Fruit fly (Drosophila melanogaster) whole organism, prepupa: Measurements from ENCODE around the gene Vps52.

Source experiments
- Blimp-1 ChIP-seq: fragments of 200-800 bp; sonication (Bioruptor generic); optimal IDR thresholded peaks from 3 replicates; lab custom pipeline; 2017; ENCODE audit warnings: missing biosample characterization, missing genetic modification characterization, mild to moderate bottlenecking, moderate library complexity, missing genetic modification reagents
- CG10631 ChIP-seq: fragments of 200-800 bp; sonication (Bioruptor generic); optimal IDR thresholded peaks from 2 replicates; lab custom pipeline; 2016; ENCODE audit warnings: missing biosample characterization, missing genetic modification characterization
- CG10669 ChIP-seq: fragments of 200-800 bp; sonication (Bioruptor generic); optimal IDR thresholded peaks from 3 replicates; lab custom pipeline; 2018; ENCODE audit warnings: missing biosample characterization, mild to moderate bottlenecking, missing genetic modification characterization, moderate library complexity
- CG11294 ChIP-seq: fragments of 200-800 bp; sonication (Bioruptor generic); IDR thresholded peaks from 2 replicates; pipeline ENCODE4 v1.3.6; 2022; ENCODE audit warnings: missing biosample characterization, missing genetic modification characterization
- CG11762 ChIP-seq: fragments of 200-800 bp; sonication (Bioruptor generic); optimal IDR thresholded peaks from 3 replicates; lab custom pipeline; 2016; ENCODE audit warnings: missing biosample characterization, missing genetic modification characterization; ENCODE audit not compliant: insufficient read depth
- CG15336 ChIP-seq: fragments of 200-800 bp; sonication (Bioruptor generic); IDR thresholded peaks from 2 replicates; pipeline ENCODE4 v1.3.6; 2022; ENCODE audit warnings: missing biosample characterization, missing genetic modification characterization
- CG1621 ChIP-seq: fragments of 200-800 bp; sonication (Bioruptor generic); optimal IDR thresholded peaks from 3 replicates; lab custom pipeline; 2018; ENCODE audit warnings: missing biosample characterization, mild to moderate bottlenecking, missing genetic modification characterization
- CG16779 ChIP-seq: fragments of 200-800 bp; sonication (Bioruptor generic); optimal IDR thresholded peaks from 3 replicates; lab custom pipeline; 2017; ENCODE audit warnings: missing biosample characterization, mild to moderate bottlenecking, missing genetic modification characterization
- CG3032 ChIP-seq: fragments of 200-800 bp; optimal IDR thresholded peaks from 2 replicates; lab custom pipeline; 2019; ENCODE audit warnings: missing biosample characterization, mild to moderate bottlenecking, missing genetic modification characterization, moderate library complexity
- CG31627 ChIP-seq: fragments of 200-800 bp; sonication (Bioruptor generic); optimal IDR thresholded peaks from 3 replicates; lab custom pipeline; 2016; ENCODE audit warnings: missing biosample characterization, missing genetic modification characterization
- CG32006 ChIP-seq: fragments of 200-800 bp; sonication (Bioruptor generic); optimal IDR thresholded peaks from 3 replicates; lab custom pipeline; 2017; ENCODE audit warnings: missing biosample characterization, mild to moderate bottlenecking, missing genetic modification characterization
- CG3919 ChIP-seq: fragments of 200-800 bp; sonication (Bioruptor generic); optimal IDR thresholded peaks from 3 replicates; lab custom pipeline; 2016; ENCODE audit warnings: missing biosample characterization, missing genetic modification characterization
- CG4318 ChIP-seq: fragments of 200-800 bp; sonication (Bioruptor generic); optimal IDR thresholded peaks from 3 replicates; lab custom pipeline; 2017; ENCODE audit warnings: missing biosample characterization, mild to moderate bottlenecking, missing genetic modification characterization
- CG6276 ChIP-seq: fragments of 200-800 bp; sonication (Bioruptor generic); optimal IDR thresholded peaks from 2 replicates; lab custom pipeline; 2017; ENCODE audit warnings: missing biosample characterization, mild to moderate bottlenecking, missing genetic modification characterization
- CG6808 ChIP-seq: fragments of 200-800 bp; sonication (Bioruptor generic); optimal IDR thresholded peaks from 3 replicates; lab custom pipeline; 2017; ENCODE audit warnings: missing biosample characterization, missing genetic modification characterization, mild to moderate bottlenecking, moderate library complexity, missing genetic modification reagents
- CG6854 ChIP-seq: fragments of 200-800 bp; sonication (Bioruptor generic); optimal IDR thresholded peaks from 2 replicates; lab custom pipeline; 2017; ENCODE audit warnings: missing biosample characterization, mild to moderate bottlenecking, missing genetic modification characterization
- CG7368 ChIP-seq: fragments of 200-800 bp; sonication (Bioruptor generic); optimal IDR thresholded peaks from 3 replicates; lab custom pipeline; 2016; ENCODE audit warnings: missing biosample characterization, missing genetic modification characterization
- CG8319 ChIP-seq: fragments of 200-800 bp; sonication (Bioruptor generic); optimal IDR thresholded peaks from 3 replicates; lab custom pipeline; 2016; ENCODE audit warnings: missing biosample characterization, missing genetic modification characterization
- CG8632 ChIP-seq: fragments of 200-800 bp; sonication (Bioruptor generic); optimal IDR thresholded peaks from 3 replicates; lab custom pipeline; 2016; ENCODE audit warnings: missing biosample characterization, missing genetic modification characterization
- CG9139 ChIP-seq: fragments of 200-800 bp; sonication (Bioruptor generic); optimal IDR thresholded peaks from 3 replicates; lab custom pipeline; 2017; ENCODE audit warnings: missing biosample characterization, mild to moderate bottlenecking, missing genetic modification characterization
- Eip75B ChIP-seq: fragments of 200-800 bp; sonication (Bioruptor generic); optimal IDR thresholded peaks from 3 replicates; lab custom pipeline; 2016; ENCODE audit warnings: missing biosample characterization, missing genetic modification characterization
- Eip78C ChIP-seq: fragments of 200-800 bp; sonication (Bioruptor generic); peaks from one replicate; lab custom pipeline; 2016; ENCODE audit warnings: missing biosample characterization, missing genetic modification characterization
- Eip93F ChIP-seq: fragments of 200-800 bp; sonication (Bioruptor generic); optimal IDR thresholded peaks from 2 replicates; lab custom pipeline; 2016; ENCODE audit warnings: missing biosample characterization, mild to moderate bottlenecking, missing genetic modification characterization
- Ets21C ChIP-seq: fragments of 200-800 bp; sonication (Bioruptor generic); optimal IDR thresholded peaks from 3 replicates; lab custom pipeline; 2016; ENCODE audit warnings: missing biosample characterization, missing genetic modification characterization
- Ets96B ChIP-seq: fragments of 200-800 bp; optimal IDR thresholded peaks from 2 replicates; lab custom pipeline; 2019; ENCODE audit warnings: missing biosample characterization, mild to moderate bottlenecking, missing genetic modification characterization, moderate library complexity
- Hr38 ChIP-seq: sonication (Bioruptor generic); optimal IDR thresholded peaks from 2 replicates; lab custom pipeline; 2016; ENCODE audit warnings: missing biosample characterization, missing genetic modification characterization
- Hr39 ChIP-seq: fragments of 200-800 bp; sonication (Bioruptor generic); optimal IDR thresholded peaks from 2 replicates; lab custom pipeline; 2016; ENCODE audit warnings: missing biosample characterization, missing genetic modification characterization
- Lpt ChIP-seq: fragments of 200-800 bp; sonication (Bioruptor generic); optimal IDR thresholded peaks from 3 replicates; lab custom pipeline; 2016; ENCODE audit warnings: missing biosample characterization, missing genetic modification characterization
- Met ChIP-seq: fragments of 200-800 bp; sonication (Bioruptor generic); optimal IDR thresholded peaks from 3 replicates; lab custom pipeline; 2016; ENCODE audit warnings: missing biosample characterization, missing genetic modification characterization
- OdsH ChIP-seq: fragments of 200-800 bp; sonication (Bioruptor generic); optimal IDR thresholded peaks from 3 replicates; lab custom pipeline; 2016; ENCODE audit warnings: missing biosample characterization, missing genetic modification characterization
- Sox102F ChIP-seq: fragments of 200-800 bp; sonication (Bioruptor generic); optimal IDR thresholded peaks from 2 replicates; lab custom pipeline; 2016; ENCODE audit warnings: missing biosample characterization, mild to moderate bottlenecking, missing genetic modification characterization
- Sox15 ChIP-seq: fragments of 200-800 bp; sonication (Bioruptor generic); optimal IDR thresholded peaks from 3 replicates; lab custom pipeline; 2016; ENCODE audit warnings: missing biosample characterization, missing genetic modification characterization
- achi ChIP-seq: fragments of 200-800 bp; sonication (Bioruptor generic); optimal IDR thresholded peaks from 3 replicates; lab custom pipeline; 2016; ENCODE audit warnings: missing biosample characterization, missing genetic modification characterization
- acj6 ChIP-seq: fragments of 200-800 bp; sonication (Bioruptor generic); optimal IDR thresholded peaks from 3 replicates; lab custom pipeline; 2016; ENCODE audit warnings: missing biosample characterization, missing genetic modification characterization
- cyc ChIP-seq: fragments of 200-800 bp; sonication (Bioruptor generic); optimal IDR thresholded peaks from 3 replicates; lab custom pipeline; 2016; ENCODE audit warnings: missing biosample characterization, missing genetic modification characterization
- dac ChIP-seq: fragments of 200-800 bp; sonication (Bioruptor generic); optimal IDR thresholded peaks from 2 replicates; lab custom pipeline; 2017; ENCODE audit warnings: missing biosample characterization, mild to moderate bottlenecking, missing genetic modification characterization
- eg ChIP-seq: fragments of 200-800 bp; sonication (Bioruptor generic); IDR thresholded peaks from 3 replicates; pipeline ENCODE4 v1.3.6; 2022; ENCODE audit warnings: missing biosample characterization, missing genetic modification characterization
- esn ChIP-seq: fragments of 200-800 bp; sonication (Bioruptor generic); optimal IDR thresholded peaks from 2 replicates; lab custom pipeline; 2016; ENCODE audit warnings: missing biosample characterization, mild to moderate bottlenecking, missing genetic modification characterization, moderate library complexity
- fd59A ChIP-seq: fragments of 200-800 bp; sonication (Bioruptor generic); optimal IDR thresholded peaks from 2 replicates; lab custom pipeline; 2017; ENCODE audit warnings: missing biosample characterization, mild to moderate bottlenecking, missing genetic modification characterization, missing genetic modification reagents
- lz ChIP-seq: fragments of 200-800 bp; sonication (Bioruptor generic); optimal IDR thresholded peaks from 3 replicates; lab custom pipeline; 2016; ENCODE audit warnings: missing biosample characterization, missing genetic modification characterization
- net ChIP-seq: fragments of 200-800 bp; sonication (Bioruptor generic); optimal IDR thresholded peaks from 3 replicates; lab custom pipeline; 2016; ENCODE audit warnings: missing biosample characterization, missing genetic modification characterization
- pdm3 ChIP-seq: fragments of 200-800 bp; sonication (Bioruptor generic); optimal IDR thresholded peaks from 3 replicates; lab custom pipeline; 2016; ENCODE audit warnings: missing biosample characterization, missing genetic modification characterization
- salr ChIP-seq, 2 experiments: fragments of 200-800 bp; sonication (Bioruptor generic); optimal IDR thresholded peaks; 3 replicates each; lab custom pipeline; 2016 to 2018; ENCODE audit warnings: missing biosample characterization in 2 of 2, missing genetic modification characterization in 2 of 2, mild to moderate bottlenecking in 1 of 2
- spab ChIP-seq: fragments of 200-800 bp; sonication (Bioruptor generic); optimal IDR thresholded peaks from 2 replicates; lab custom pipeline; 2017; ENCODE audit warnings: missing biosample characterization, mild to moderate bottlenecking, missing genetic modification characterization, missing genetic modification reagents
- ss ChIP-seq, 2 experiments: fragments of 200-800 bp; sonication (Bioruptor generic); optimal IDR thresholded peaks; 2 replicates in 1 of 2; 3 replicates in 1 of 2; lab custom pipeline; 2017 to 2018; ENCODE audit warnings: mild to moderate bottlenecking in 2 of 2, missing biosample characterization in 2 of 2, missing genetic modification characterization in 2 of 2, moderate library complexity in 1 of 2
- svp ChIP-seq: fragments of 200-800 bp; sonication (Bioruptor generic); peaks from one replicate; lab custom pipeline; 2016; ENCODE audit warnings: missing biosample characterization, missing genetic modification characterization
- topi ChIP-seq: fragments of 200-800 bp; sonication (Bioruptor generic); optimal IDR thresholded peaks from 3 replicates; lab custom pipeline; 2016; ENCODE audit warnings: missing biosample characterization, missing genetic modification characterization
- vri ChIP-seq: fragments of 200-800 bp; sonication (Bioruptor generic); optimal IDR thresholded peaks from 3 replicates; lab custom pipeline; 2016; ENCODE audit warnings: missing biosample characterization, mild to moderate bottlenecking, missing genetic modification characterization

The Vps52 gene

DNA sequence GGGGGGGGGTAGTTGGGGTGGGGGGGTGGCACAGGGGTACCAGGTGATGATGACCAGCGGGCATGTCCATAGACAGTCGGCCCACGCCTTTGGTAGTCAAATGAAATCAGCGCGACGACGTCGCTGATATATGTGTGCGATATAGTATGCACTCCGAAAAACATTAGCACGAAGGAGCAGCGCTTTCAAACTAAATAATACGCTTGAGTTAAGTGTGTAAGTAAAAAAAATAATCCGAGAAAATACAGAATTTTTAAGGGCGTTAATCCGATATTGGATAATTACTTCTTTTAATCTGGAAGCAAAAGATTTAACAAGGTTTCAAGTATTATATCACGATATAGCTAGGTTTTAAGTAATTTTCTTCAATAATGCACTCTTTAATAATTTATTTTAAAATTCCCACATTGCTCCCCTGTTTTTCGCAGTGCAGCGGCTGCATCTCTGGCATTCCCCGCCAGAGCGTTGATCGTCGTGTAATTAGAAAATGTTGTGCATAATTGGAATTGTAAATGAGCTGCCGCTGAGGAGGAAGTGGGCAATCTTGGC is 28.8 kb downstream of the Vps52 start (continued):
- TF ChIP-seq ss (GFP tag; optimal IDR thresholded peaks at IDR 0.05; lab: Kevin White, UChicago): no peak
- peak; percentile 39 for TF ChIP-seq OdsH (GFP tag; lab: Kevin White, UChicago)
- TF ChIP-seq CG6276: peak; percentile 56
- TF ChIP-seq cyc: no peak
- peak; percentile 20 for TF ChIP-seq Met (GFP tag; lab: Kevin White, UChicago)
- TF ChIP-seq Lpt (GFP tag; lab: Kevin White, UChicago): no peak
- peak; percentile 38 for TF ChIP-seq pdm3 (GFP tag; lab: Kevin White, UChicago)
- TF ChIP-seq Hr38 (GFP tag; lab: Kevin White, UChicago): no peak
- TF ChIP-seq, all 60 proteins: peak for 36

DNA sequence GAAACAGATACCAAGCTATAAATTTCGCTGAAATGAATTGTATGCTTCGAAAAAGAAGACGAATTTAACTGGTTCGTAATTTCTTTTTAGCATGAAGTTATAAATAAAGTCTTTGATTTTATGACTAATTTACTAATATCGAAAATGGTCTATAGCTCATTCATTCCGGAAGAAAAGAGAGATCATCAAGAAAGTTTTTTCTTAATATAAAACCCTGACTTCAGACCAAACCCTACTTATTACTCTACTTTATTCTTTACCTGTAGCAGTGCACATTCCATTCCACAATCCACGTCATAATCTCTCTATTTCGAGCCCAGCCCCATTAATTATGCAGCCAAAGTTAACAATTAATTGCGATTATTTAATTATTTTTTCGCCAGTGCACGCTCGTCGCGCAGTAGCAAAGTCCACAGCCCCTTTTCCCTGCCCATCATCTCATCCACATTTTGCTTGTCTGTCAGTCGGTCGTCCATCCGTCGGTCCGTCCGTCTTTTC is 29.7 kb downstream of the Vps52 start:
- TF ChIP-seq lz (GFP tag; lab: Kevin White, UChicago): no peak
- TF ChIP-seq esn (GFP tag; lab: Kevin White, UChicago): peak; percentile 36
- TF ChIP-seq CG8319 (GFP tag; lab: Kevin White, UChicago): no peak
- peak; percentile 53 for TF ChIP-seq CG4318 (GFP tag; lab: Kevin White, UChicago)
- TF ChIP-seq salr (GFP tag; optimal IDR thresholded peaks at IDR 0.05; lab: Kevin White, UChicago): peak in 1 of 2 experiments; percentile 40
- TF ChIP-seq dac (GFP tag; lab: Kevin White, UChicago): peak; percentile 15
- TF ChIP-seq CG10669 (GFP tag; lab: Kevin White, UChicago): peak; percentile 27
- peak; percentile 64 for TF ChIP-seq CG6808 (GFP tag; lab: Kevin White, UChicago)
- no peak for TF ChIP-seq CG16779 (tag; lab: Kevin White, UChicago)
- peak; percentile 44 for TF ChIP-seq CG8632 (GFP tag; lab: Kevin White, UChicago)
- no peak for TF ChIP-seq CG7368 (GFP tag; lab: Kevin White, UChicago)
- TF ChIP-seq CG11762 (GFP tag; lab: Kevin White, UChicago): no peak
- peak; percentile 56 for TF ChIP-seq achi (GFP tag; lab: Kevin White, UChicago)
- peak; percentile 54 for TF ChIP-seq CG10631 (GFP tag; lab: Kevin White, UChicago)
- TF ChIP-seq Sox15 (GFP tag; lab: Kevin White, UChicago): peak; percentile 19
- peak; percentile 31 for TF ChIP-seq acj6 (GFP tag; lab: Kevin White, UChicago)
- no peak for TF ChIP-seq CG6854 (GFP tag; lab: Kevin White, UChicago)
- peak; percentile 31; the same call in 1 of the 2 replicates for TF ChIP-seq CG15336 (GFP tag; lab: Robert Waterston, UW)
- TF ChIP-seq CG11294: no peak
- no peak for TF ChIP-seq Lpt (GFP tag; lab: Kevin White, UChicago)
- peak; percentile 10 for TF ChIP-seq CG6276
- no peak for TF ChIP-seq Sox102F
- TF ChIP-seq CG3919: peak; percentile 54
- peak; percentile 18 for TF ChIP-seq CG31627 (GFP tag; lab: Kevin White, UChicago)
- no peak for TF ChIP-seq Eip93F (GFP tag; lab: Kevin White, UChicago)
- TF ChIP-seq Eip78C (GFP tag; lab: Kevin White, UChicago): peak; percentile 81
- TF ChIP-seq Blimp-1 (GFP tag; lab: Kevin White, UChicago): no peak
- no peak for TF ChIP-seq vri (GFP tag; lab: Kevin White, UChicago)
- peak; percentile 33 for TF ChIP-seq Eip75B (GFP tag; lab: Kevin White, UChicago)
- TF ChIP-seq topi (GFP tag; lab: Kevin White, UChicago): peak; percentile 29
- TF ChIP-seq net: peak; percentile 54
- TF ChIP-seq svp (GFP tag; lab: Kevin White, UChicago): peak; percentile 68
- TF ChIP-seq Ets96B (tag; lab: Kevin White, UChicago): peak; percentile 31
- no peak for TF ChIP-seq CG1621 (tag; lab: Kevin White, UChicago)
- TF ChIP-seq Hr38 (GFP tag; lab: Kevin White, UChicago): no peak
- peak; percentile 42 for TF ChIP-seq CG3032 (tag; lab: Kevin White, UChicago)
- TF ChIP-seq Hr39 (GFP tag; lab: Kevin White, UChicago): peak; percentile 23
- peak; percentile 26 for TF ChIP-seq CG9139 (GFP tag; lab: Kevin White, UChicago)
- TF ChIP-seq CG32006 (GFP tag; lab: Kevin White, UChicago): peak; percentile 70
- TF ChIP-seq spab (GFP tag; lab: Kevin White, UChicago): peak; percentile 55
- TF ChIP-seq OdsH (GFP tag; lab: Kevin White, UChicago): peak; percentile 46
- TF ChIP-seq ss (GFP tag; optimal IDR thresholded peaks at IDR 0.05; lab: Kevin White, UChicago): peak; percentile 59 to 73
- no peak for TF ChIP-seq Ets21C (GFP tag; lab: Kevin White, UChicago)
- TF ChIP-seq eg: no peak
- peak; percentile 49 for TF ChIP-seq fd59A (GFP tag; lab: Kevin White, UChicago)
- peak; percentile 16 for TF ChIP-seq Met (GFP tag; lab: Kevin White, UChicago)
